Worm (Caenorhabditis elegans) whole organism, late embryonic: ENCODE data around the gene T10G3.3.

Source experiments
- F13H6.1 ChIP-seq: sonication (generic microtip); optimal IDR thresholded peaks from 2 replicates; lab custom pipeline; 2016; ENCODE audit warnings: missing genetic modification characterization, missing compliant biosample characterization
- K09A11.1 ChIP-seq: sonication (generic microtip); optimal IDR thresholded peaks from 2 replicates; lab custom pipeline; 2017; ENCODE audit warnings: antibody characterized with exemption, mild to moderate bottlenecking, missing genetic modification characterization, missing compliant biosample characterization; ENCODE audit not compliant: insufficient read depth
- ama-1 ChIP-seq: fragments of 150-350 bp; optimal IDR thresholded peaks from 2 replicates; lab custom pipeline; 2014
- ceh-18 ChIP-seq: sonication (generic microtip); optimal IDR thresholded peaks from 2 replicates; lab custom pipeline; 2016; ENCODE audit warnings: missing genetic modification characterization, missing compliant biosample characterization
- ceh-31 ChIP-seq: sonication (generic microtip); optimal IDR thresholded peaks from 2 replicates; lab custom pipeline; 2016; ENCODE audit warnings: missing genetic modification characterization, missing compliant biosample characterization
- ets-4 ChIP-seq: sonication (generic microtip); optimal IDR thresholded peaks from 2 replicates; lab custom pipeline; 2016; ENCODE audit warnings: missing genetic modification characterization, missing compliant biosample characterization
- eyg-1 ChIP-seq: sonication (generic microtip); optimal IDR thresholded peaks from 2 replicates; lab custom pipeline; 2016; ENCODE audit warnings: missing genotype, missing genetic modification characterization, missing compliant biosample characterization
- fax-1 ChIP-seq: sonication (generic microtip); optimal IDR thresholded peaks from 2 replicates; lab custom pipeline; 2016; ENCODE audit warnings: missing genotype, missing genetic modification characterization, missing compliant biosample characterization
- hlh-15 ChIP-seq: sonication (generic microtip); optimal IDR thresholded peaks from 2 replicates; lab custom pipeline; 2016; ENCODE audit warnings: missing genetic modification characterization, missing compliant biosample characterization
- hlh-30 ChIP-seq: sonication (generic microtip); optimal IDR thresholded peaks from 2 replicates; lab custom pipeline; 2017; ENCODE audit warnings: antibody characterized with exemption, missing genetic modification characterization, missing compliant biosample characterization; ENCODE audit not compliant: insufficient read depth
- hlh-6 ChIP-seq: sonication (generic microtip); optimal IDR thresholded peaks from 2 replicates; lab custom pipeline; 2016; ENCODE audit warnings: missing genotype, missing genetic modification characterization, missing compliant biosample characterization
- pag-3 ChIP-seq: sonication (generic microtip); optimal IDR thresholded peaks from 2 replicates; lab custom pipeline; 2016; ENCODE audit warnings: missing compliant biosample characterization, missing genetic modification characterization, borderline replicate concordance

DNA sequence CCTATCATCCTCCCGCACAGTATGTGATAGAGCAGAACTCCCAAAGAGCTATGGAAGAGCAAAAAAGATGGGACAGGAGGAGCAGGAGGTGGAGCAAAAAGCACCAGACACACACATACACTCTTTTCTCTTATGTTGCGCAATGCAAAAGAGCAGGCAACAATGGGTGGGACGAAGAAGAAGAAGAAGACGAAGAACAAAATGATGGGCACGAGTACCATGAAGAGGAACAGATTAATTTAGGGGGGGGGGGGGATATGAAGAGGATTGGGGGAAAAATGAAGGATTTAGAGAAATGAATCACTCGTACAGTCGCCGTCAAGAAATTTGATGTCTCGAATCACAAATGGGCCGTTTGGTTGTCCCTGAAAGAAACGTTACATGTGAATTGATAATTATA, 21.6 kb upstream of the T10G3.3 start, which contains the start of gene avr-15:
- TF ChIP-seq hlh-6 (tag; lab: Kevin White, UChicago) (no peak), eyg-1 (no peak), ama-1 (no peak), K09A11.1 (tag; lab: Kevin White, UChicago) (no peak), ceh-31 (no peak), fax-1 (tag; lab: Kevin White, UChicago) (no peak), ceh-18 (tag; lab: Kevin White, UChicago) (no peak), pag-3 (tag; lab: Kevin White, UChicago) (no peak), F13H6.1 (tag; lab: Kevin White, UChicago) (no peak), hlh-30 (no peak), hlh-15 (tag; lab: Kevin White, UChicago) (no peak), ets-4 (tag; lab: Kevin White, UChicago) (no peak)
